Fruit fly (Drosophila melanogaster): ENCODE data around the gene elB.

Gene elB

DNA sequence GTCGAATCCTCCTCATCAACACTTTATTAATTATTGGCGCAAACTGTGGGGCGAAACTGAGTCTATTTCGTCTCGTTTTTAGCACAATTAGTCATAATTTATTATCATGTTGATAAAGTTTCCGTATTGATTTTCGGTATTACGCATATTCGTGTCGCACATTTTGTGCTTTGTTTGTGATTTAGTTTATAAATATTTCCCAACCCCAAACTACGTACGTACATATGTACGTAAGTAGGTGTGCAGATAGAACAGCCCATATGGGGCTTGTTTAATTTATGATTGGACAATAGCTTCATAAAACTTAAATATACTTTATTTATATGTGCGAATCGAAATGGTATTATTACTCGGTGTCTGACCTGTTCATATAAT lies 14.3 kb downstream of the elB start:
- TF ChIP-seq CTCF (optimal IDR thresholded peaks at IDR 0.05) (no peak), CG8478 (optimal IDR thresholded peaks at IDR 0.05) (no peak)

DNA sequence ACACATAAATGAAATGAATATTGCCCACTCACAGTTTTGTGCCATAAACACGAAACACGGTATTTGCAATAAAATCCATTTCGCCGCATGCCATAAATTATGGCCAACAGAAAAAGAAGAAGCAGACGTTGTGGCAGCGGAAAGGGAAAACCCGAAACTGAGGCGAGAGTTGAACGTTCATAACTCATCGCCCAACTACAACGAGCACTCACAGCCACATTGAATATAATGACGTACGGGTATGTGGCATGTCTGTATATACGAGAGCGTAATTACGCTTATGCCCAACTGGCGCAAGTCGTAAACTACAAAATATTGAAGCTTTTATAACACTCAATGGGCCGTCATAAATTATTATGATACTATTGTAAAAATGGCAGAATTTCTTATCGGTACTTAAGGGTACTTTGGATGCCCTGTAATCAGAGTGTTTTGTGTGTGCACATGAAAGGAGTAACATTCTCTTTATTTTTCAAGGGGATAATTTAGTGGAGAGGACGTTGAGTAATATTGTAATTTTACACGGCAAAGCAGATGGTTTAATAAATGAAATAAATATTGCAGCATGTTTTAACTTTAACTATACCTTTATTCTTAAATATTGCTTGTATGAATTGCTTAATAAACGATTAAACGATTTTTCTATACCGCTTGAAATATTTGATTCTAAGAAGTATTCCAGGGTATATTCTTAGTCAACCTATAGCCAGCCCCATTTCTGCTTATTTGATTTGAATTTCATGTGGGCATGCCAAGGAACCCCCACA lies 14.9 kb downstream of the elB start:
- TF ChIP-seq CTCF (optimal IDR thresholded peaks at IDR 0.05) (no peak), CG8478 (optimal IDR thresholded peaks at IDR 0.05) (no peak)

DNA sequence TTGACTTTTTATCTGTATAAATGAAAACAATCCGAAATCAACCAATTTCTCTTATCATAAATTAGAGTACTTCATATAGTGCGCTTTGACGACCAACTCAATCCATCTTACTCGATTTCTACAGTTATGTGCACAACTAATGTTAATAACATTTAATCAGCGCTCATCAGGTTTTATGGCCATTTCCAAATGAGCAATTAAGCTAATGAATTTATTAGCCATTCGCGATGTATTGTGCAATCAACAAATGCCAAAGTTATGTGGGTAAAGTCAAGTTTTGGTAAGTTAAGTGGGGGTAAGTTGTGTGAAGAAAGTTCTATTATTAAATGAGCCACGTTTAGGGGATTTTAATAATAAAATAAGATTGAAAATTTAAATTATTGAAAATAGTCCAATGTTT lies 15.8 kb downstream of the elB start:
- TF ChIP-seq CTCF (optimal IDR thresholded peaks at IDR 0.05), result no peak
- no peak for TF ChIP-seq CG8478 (optimal IDR thresholded peaks at IDR 0.05)

DNA sequence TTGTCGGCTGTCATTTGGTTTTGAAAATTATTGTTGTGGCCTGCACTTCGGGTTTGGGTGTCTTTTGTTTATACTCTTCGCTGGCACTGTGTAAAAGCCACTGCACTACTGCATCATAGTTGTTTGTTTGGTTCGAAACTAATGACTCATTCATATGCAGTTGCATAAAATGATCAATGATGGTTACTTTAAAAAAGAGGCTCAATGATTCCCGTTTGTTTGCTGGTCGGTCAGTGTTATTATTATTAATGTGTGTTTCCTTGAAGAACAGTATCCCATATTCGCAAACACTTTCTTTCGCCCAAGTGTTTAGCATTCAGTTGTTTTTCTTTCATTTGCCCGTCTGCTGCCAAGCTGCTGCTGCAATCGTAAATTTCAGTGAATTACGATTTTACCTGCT lies 20.9 kb downstream of the elB start:
- no peak for TF ChIP-seq CTCF (optimal IDR thresholded peaks at IDR 0.05)
- no peak for TF ChIP-seq CG8478 (optimal IDR thresholded peaks at IDR 0.05)

DNA sequence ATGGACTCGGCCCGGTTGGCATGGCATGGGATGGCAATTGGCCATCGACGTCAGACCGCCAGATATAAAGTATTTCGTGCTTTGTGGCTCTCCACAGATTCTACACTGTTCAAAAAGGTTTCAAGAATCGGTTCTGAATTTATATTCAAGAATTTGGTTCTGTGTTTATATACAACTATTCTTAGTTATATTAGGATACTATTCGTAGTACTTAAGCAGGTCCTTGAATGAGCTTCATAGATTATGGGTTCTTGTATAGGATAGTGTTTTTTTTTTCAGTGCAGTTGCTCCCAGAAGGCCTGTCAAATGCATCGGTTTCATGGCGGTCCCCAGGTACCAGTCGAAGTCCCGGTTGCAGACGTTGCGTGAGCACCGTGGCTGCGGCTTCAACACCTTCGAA lies 22.8 kb downstream of the elB start:
- no peak for TF ChIP-seq CTCF (optimal IDR thresholded peaks at IDR 0.05)
- TF ChIP-seq CG8478 (optimal IDR thresholded peaks at IDR 0.05), result no peak

DNA sequence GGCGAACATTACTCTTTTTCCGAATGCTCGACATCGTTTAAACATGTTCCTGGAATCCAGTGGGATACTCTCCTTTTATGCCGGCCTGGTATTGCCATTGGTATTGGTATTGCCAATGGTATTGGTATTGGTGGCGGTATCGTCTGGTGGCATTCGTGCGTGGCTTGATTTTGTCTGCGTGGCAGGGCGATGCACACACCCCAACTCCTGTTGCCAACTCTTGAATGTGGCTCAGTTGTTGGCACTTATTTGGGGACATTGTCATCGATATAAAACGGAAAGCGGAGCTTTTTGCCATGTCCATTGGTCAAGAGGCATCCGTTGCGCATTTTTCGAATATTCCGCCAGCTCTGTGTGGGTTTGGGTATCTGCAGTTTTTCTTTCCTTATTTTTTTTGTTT lies 27.5 kb downstream of the elB start:
- TF ChIP-seq CG8478 (optimal IDR thresholded peaks at IDR 0.05), result no peak
- TF ChIP-seq CTCF (optimal IDR thresholded peaks at IDR 0.05), result no peak

DNA sequence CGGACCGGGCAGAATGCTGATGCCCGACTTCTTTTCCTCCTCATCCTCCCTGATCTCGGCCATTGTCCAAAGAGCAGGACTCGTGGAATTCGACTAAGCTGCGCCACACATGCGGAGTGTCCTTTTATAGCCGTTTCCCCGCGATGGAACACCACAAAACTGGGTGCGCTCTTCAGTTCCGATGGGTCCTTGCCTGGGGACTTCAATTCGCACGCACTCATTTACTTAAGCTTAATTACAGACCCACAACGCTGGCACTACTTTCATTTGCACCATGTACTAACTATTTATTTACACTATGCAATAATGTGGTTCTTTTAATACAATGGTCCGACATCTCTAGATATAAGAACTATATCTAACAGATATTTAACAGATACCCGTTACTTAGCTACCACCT lies 28.3 kb downstream of the elB start, which contains the start of gene ppk:
TSS of gene ppk (minus strand) at position 101 of the 400 bp plus-strand sequence.
- no peak for TF ChIP-seq CTCF (optimal IDR thresholded peaks at IDR 0.05)
- TF ChIP-seq CG8478 (optimal IDR thresholded peaks at IDR 0.05), result no peak

DNA sequence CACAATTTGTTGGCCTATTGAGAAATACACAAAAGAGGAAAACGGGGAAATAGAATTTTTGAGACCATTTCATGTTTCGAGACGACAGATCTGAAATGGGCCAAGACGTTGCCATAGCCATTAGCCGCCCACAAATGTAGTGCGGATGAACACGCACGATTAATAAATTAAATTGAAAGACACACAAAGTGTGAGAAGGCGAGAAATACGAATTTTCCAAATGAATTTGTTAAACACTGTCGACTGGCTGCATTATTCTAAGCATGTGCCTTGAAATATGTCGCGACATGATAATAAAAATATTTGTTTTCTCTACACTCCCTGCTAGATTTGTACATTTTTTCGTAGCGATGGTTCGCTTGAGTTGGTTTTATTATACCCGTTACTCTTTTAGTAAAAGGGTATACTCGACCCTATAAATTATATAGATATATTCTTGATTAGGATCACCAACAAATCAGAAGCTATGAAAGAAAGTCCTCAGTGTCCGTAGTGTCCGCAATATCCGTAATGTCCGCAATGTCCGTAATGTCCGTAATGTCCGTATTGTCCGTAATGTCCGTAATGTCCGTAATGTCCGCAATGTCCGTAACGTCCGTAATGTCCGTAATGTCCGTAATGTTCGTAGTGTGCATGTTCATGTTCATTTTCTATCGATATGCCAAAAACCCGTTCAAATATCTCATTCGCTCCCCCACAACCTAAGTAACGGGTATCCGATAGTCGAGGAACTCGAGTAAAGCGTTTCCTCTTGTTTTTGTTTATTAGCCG lies 32.7 kb downstream of the elB start:
- TF ChIP-seq CTCF (optimal IDR thresholded peaks at IDR 0.05) (no peak), CG8478 (optimal IDR thresholded peaks at IDR 0.05) (no peak)

DNA sequence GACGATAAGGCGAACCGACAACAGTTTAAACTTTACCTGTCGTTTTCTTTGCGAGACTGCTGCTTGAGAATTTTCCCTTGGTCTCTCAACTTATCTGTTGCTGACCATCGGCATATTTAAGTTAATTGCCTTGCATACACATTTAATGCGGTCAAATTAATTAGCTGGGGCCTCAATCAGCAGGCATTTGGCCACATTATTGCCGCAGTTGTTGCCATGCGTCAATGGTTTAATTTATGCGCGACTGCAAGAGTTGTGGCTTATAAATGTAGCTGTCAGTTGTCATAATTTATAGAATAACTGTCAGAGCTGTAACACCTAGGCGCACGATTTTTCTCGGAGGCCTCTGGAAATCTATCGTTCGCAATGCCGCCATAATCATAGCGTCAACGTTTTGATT lies 35.3 kb downstream of the elB start:
- no peak for TF ChIP-seq CG8478 (optimal IDR thresholded peaks at IDR 0.05)
- no peak for TF ChIP-seq CTCF (optimal IDR thresholded peaks at IDR 0.05)

DNA sequence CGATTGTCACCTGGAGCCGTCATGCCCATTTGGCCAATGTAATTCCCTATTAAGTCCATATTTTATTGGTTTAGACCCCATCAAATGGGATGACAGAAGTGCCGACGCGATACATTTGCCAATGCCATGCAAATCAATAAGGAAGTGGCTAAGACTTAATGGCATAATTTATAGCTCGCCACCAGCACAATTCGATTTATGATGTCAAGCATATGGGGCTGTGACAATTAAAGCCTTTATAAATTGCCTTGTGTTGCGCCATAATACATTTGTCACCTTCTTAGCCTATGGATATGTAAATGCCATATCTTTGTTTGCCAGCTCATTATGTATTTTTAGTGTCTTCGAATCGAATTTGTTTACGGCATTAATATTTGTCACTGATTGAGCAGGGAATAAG lies 36.1 kb downstream of the elB start:
- TF ChIP-seq CTCF (optimal IDR thresholded peaks at IDR 0.05) (no peak), CG8478 (optimal IDR thresholded peaks at IDR 0.05) (no peak)

DNA sequence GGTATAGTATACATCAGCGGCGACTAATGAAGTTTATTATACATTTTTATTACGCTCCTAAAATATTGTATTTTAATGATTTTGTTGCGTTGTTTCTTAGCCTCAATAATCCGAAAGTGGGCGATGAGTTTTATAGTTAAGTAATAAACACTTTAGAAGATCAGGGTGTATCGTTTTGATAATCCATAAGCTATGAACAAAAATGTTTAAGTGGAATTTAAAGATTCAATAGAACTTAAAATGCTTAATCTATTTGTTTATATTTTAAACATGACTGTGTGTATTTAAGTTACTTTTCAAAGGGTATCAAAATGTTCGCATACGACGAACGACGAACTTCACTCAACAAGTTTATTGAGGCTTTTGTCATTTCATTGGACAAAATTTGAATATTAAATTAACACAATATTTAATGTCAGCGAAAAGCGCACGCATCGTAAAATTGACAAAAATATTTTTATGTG lies 37.1 kb downstream of the elB start:
- TF ChIP-seq CG8478 (optimal IDR thresholded peaks at IDR 0.05) (no peak), CTCF (optimal IDR thresholded peaks at IDR 0.05) (no peak)

DNA sequence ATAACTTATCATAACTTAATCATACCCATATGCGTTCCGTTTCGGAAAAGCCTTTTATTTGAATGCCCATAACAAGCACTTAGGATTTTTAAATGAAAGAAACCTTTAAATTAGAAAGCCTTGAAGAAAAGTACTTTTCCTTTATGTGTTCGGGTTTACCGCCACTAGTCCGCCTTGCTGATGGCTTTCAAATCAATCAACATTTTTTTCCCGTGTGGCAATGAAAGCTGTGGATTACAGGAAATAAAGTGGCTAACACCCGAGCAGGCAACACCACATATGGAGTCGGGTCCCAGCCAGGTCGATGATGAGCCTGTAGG lies 38.6 kb downstream of the elB start:
- TF ChIP-seq CTCF (optimal IDR thresholded peaks at IDR 0.05) (no peak), CG8478 (optimal IDR thresholded peaks at IDR 0.05) (no peak)

DNA sequence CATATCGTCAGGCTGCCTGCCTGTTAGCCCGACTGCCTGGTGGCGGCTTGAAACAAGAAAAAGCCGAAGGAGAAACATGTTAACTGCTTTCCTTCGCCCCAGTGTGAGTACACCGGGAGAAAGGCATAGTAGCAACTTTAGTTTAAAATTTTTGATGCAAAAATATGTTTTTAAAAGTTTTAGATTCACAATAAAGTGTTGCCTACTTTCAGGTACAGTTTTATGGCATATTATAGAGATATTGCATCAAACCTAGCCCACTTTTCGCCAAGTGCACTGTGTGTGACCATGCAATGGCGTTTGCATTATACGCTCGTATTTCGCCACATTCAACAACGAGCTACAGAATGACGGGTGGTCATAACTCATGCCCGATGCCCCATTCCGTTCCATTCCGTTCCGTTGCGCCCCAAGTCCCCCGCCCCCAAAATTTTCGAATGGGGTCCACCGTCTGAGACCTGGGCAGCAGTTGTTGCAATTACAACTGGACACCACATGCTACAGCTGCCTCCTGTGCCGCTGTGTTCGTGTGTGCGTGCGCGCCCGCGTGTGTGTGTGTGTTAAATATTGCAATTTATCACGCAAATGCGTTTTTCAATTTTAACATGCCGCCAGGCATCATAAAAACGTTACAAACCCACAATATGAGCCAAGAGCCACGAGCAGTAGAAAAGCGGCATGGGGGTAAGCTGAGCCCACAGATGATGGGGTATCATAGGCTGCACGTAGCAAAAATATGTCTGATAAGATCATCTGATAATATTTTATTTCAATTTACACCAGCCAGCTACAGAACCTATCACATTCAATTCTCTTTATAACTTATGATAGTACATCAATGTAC lies 39.2 kb downstream of the elB start:
- no peak for TF ChIP-seq CTCF (optimal IDR thresholded peaks at IDR 0.05)
- no peak for TF ChIP-seq CG8478 (optimal IDR thresholded peaks at IDR 0.05)

DNA sequence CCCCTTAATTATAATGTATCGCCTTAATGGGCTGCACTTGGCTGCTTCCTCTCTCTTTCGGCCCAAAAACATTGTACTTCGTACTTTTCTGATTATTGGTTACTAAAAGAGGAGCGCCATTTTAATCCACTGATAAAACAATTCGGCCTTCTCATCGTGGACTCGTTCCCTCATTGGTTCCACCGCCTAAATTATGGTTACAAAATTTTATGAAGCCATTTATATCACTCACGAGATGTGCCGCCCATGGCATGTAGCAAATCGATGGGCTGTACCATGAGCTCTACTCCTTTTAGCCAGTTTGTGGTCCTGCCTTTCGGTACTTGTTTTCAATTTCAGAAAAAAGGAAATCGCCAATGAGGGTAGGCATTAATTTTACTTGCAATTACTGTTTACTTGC lies 40.5 kb downstream of the elB start:
- no peak for TF ChIP-seq CG8478 (optimal IDR thresholded peaks at IDR 0.05)
- TF ChIP-seq CTCF (optimal IDR thresholded peaks at IDR 0.05), result no peak

DNA sequence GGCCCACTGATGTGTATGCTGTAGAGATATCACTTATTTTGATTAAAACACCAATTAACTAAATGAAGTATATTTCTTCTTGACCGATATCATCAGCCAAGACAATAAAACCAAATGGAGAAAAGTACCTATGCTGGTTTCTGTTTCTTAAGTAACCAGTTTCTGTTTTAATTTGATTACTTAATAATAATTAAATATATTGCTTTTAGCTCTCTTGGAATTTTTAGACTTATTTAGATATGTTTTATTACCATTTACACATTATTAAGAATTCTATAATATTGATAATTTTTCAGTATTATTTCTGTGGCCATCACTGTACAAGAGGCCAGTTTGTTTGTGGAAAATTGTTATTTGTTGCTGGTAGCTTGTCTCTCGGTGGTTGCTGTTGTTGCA lies 42.1 kb downstream of the elB start:
- TF ChIP-seq CG8478 (optimal IDR thresholded peaks at IDR 0.05) (no peak), CTCF (optimal IDR thresholded peaks at IDR 0.05) (no peak)

Measured in S2 (cell line).